Worm (Caenorhabditis elegans) whole organism, L4 larva: ENCODE data around the gene C17C3.1.
A peak's percentile ranks its signal among the peaks of the same experiment; 100 is the strongest.

Source experiments
- D1046.2 ChIP-seq: fragments of 200-800 bp; sonication (Bioruptor generic); IDR thresholded peaks from 2 replicates; pipeline ENCODE4 v1.3.6; 2022; ENCODE audit warnings: missing genetic modification characterization, missing compliant biosample characterization
- F44E2.7 ChIP-seq: fragments of 200-800 bp; sonication (Bioruptor generic); IDR thresholded peaks from 2 replicates; pipeline ENCODE4 v2.1.2; 2022; ENCODE audit warnings: missing genetic modification characterization, missing compliant biosample characterization
- Y105C5A.15 ChIP-seq: fragments of 200-800 bp; sonication (Bioruptor generic); IDR thresholded peaks from 2 replicates; pipeline ENCODE4 v1.3.6; 2022; ENCODE audit warnings: missing genetic modification characterization, missing compliant biosample characterization
- ZK546.5 ChIP-seq, 2 experiments: sonication (generic microtip); optimal IDR thresholded peaks; 2 replicates each; lab custom pipeline; 2017; ENCODE audit warnings: missing biosample characterization in 2 of 2, missing genetic modification characterization in 2 of 2
- aha-1 ChIP-seq: fragments of 150-350 bp; peaks from one replicate; lab custom pipeline; 2014; ENCODE audit warnings: missing biosample characterization, missing genetic modification characterization
- arid-1 ChIP-seq: fragments of 200-800 bp; sonication (Bioruptor generic); conservative IDR thresholded peaks from 2 replicates; pipeline ENCODE4 v1.3.6; 2022; ENCODE audit warnings: missing genetic modification reagents, missing genetic modification characterization, missing compliant biosample characterization
- ceh-20 ChIP-seq: fragments of 200-800 bp; sonication (Bioruptor generic); IDR thresholded peaks from 2 replicates; pipeline ENCODE4 v1.3.6; 2022; ENCODE audit warnings: missing genetic modification reagents, missing genetic modification characterization, missing compliant biosample characterization
- ceh-32 ChIP-seq: sonication (generic microtip); optimal IDR thresholded peaks from 2 replicates; lab custom pipeline; 2016; ENCODE audit warnings: mild to moderate bottlenecking, missing genetic modification characterization, missing compliant biosample characterization; ENCODE audit not compliant: poor library complexity
- ceh-44 ChIP-seq: fragments of 200-800 bp; sonication (Bioruptor generic); IDR thresholded peaks from 2 replicates; pipeline ENCODE4 v1.3.6; 2022; ENCODE audit warnings: missing genetic modification reagents, missing genetic modification characterization, missing compliant biosample characterization
- daf-16 ChIP-seq, 3 experiments: sonication (generic microtip); optimal IDR thresholded peaks; 2 replicates each; lab custom pipeline; 2016 to 2017; ENCODE audit warnings: missing genetic modification characterization in 3 of 3, missing genetic modification reagents in 3 of 3, mild to moderate bottlenecking in 2 of 3, missing compliant biosample characterization in 2 of 3, missing biosample characterization in 1 of 3, moderate library complexity in 1 of 3
- daf-19 ChIP-seq: fragments of 200-800 bp; sonication (Bioruptor generic); conservative IDR thresholded peaks from 2 replicates; pipeline ENCODE4 v1.3.6; 2022; ENCODE audit warnings: missing genetic modification characterization, missing compliant biosample characterization
- dmd-6 ChIP-seq: fragments of 200-800 bp; sonication (Bioruptor generic); IDR thresholded peaks from 2 replicates; pipeline ENCODE4 v1.3.6; 2022; ENCODE audit warnings: missing genetic modification reagents, missing genetic modification characterization, missing compliant biosample characterization
- dpl-1 ChIP-seq: fragments of 150-350 bp; optimal IDR thresholded peaks from 2 replicates; lab custom pipeline; 2014; ENCODE audit warnings: missing biosample characterization, missing genetic modification reagents, missing genetic modification characterization
- fkh-10 ChIP-seq: fragments of 150-350 bp; optimal IDR thresholded peaks from 2 replicates; lab custom pipeline; 2014; ENCODE audit warnings: missing biosample characterization, missing genetic modification reagents, missing genetic modification characterization
- hif-1 ChIP-seq, 2 experiments: sonication (generic microtip); optimal IDR thresholded peaks; 2 replicates each; lab custom pipeline; 2016 to 2017; ENCODE audit warnings: missing compliant biosample characterization in 2 of 2, missing genetic modification characterization in 2 of 2, missing genetic modification reagents in 2 of 2, missing genotype in 2 of 2, mild to moderate bottlenecking in 1 of 2
- hmg-1.1 ChIP-seq: fragments of 200-800 bp; sonication (Bioruptor generic); IDR thresholded peaks from 2 replicates; pipeline ENCODE4 v1.3.6; 2022; ENCODE audit warnings: missing genetic modification reagents, missing genetic modification characterization, missing compliant biosample characterization
- lin-1 ChIP-seq: fragments of 200-800 bp; sonication (Bioruptor generic); IDR thresholded peaks from 2 replicates; pipeline ENCODE4 v1.3.6; 2022; ENCODE audit warnings: missing genetic modification reagents, missing genetic modification characterization, missing compliant biosample characterization
- lin-13 ChIP-seq: fragments of 150-350 bp; optimal IDR thresholded peaks from 2 replicates; lab custom pipeline; 2014; ENCODE audit warnings: missing biosample characterization, missing genetic modification reagents, missing genetic modification characterization
- lin-15B ChIP-seq: fragments of 150-350 bp; sonication (generic microtip); optimal IDR thresholded peaks from 3 replicates; lab custom pipeline; 2014; ENCODE audit warnings: missing biosample characterization, missing genetic modification characterization
- lsy-2 ChIP-seq, 2 experiments: fragments of 150-350 bp in 1 of 2; sonication (generic microtip) in 1 of 2; optimal IDR thresholded peaks; 2 replicates each; lab custom pipeline; 2014 to 2017; ENCODE audit warnings: missing biosample characterization in 2 of 2, missing genetic modification characterization in 2 of 2
- madf-9 ChIP-seq: fragments of 200-800 bp; sonication (Bioruptor generic); conservative IDR thresholded peaks from 2 replicates; pipeline ENCODE4 v1.3.6; 2022; ENCODE audit warnings: missing genetic modification reagents, missing genetic modification characterization, missing compliant biosample characterization
- nhr-10 ChIP-seq: fragments of 150-350 bp; optimal IDR thresholded peaks from 2 replicates; lab custom pipeline; 2014; ENCODE audit warnings: missing biosample characterization, missing genetic modification characterization
- nhr-102 ChIP-seq: sonication (generic microtip); optimal IDR thresholded peaks from 2 replicates; lab custom pipeline; 2016; ENCODE audit warnings: mild to moderate bottlenecking, missing genetic modification characterization, moderate library complexity, missing compliant biosample characterization
- nhr-237 ChIP-seq: sonication (generic microtip); optimal IDR thresholded peaks from 2 replicates; lab custom pipeline; 2017; ENCODE audit warnings: missing biosample characterization, missing genetic modification characterization
- nhr-25 ChIP-seq: sonication (generic microtip); optimal IDR thresholded peaks from 2 replicates; lab custom pipeline; 2017; ENCODE audit warnings: missing genetic modification characterization, mild to moderate bottlenecking, missing compliant biosample characterization, antibody characterized with exemption, moderate library complexity, borderline replicate concordance; ENCODE audit not compliant: insufficient read depth
- nhr-41 ChIP-seq: fragments of 200-800 bp; sonication (Bioruptor generic); IDR thresholded peaks from 2 replicates; pipeline ENCODE4 v1.3.6; 2022; ENCODE audit warnings: missing genetic modification reagents, missing genetic modification characterization, missing compliant biosample characterization
- nhr-42 ChIP-seq: fragments of 200-800 bp; sonication (Bioruptor generic); IDR thresholded peaks from 2 replicates; pipeline ENCODE4 v1.3.6; 2022; ENCODE audit warnings: missing genetic modification characterization, missing compliant biosample characterization
- nhr-48 ChIP-seq: sonication (generic microtip); optimal IDR thresholded peaks from 2 replicates; lab custom pipeline; 2016; ENCODE audit warnings: mild to moderate bottlenecking, missing genetic modification characterization, missing compliant biosample characterization
- nhr-77 ChIP-seq: fragments of 150-350 bp; optimal IDR thresholded peaks from 2 replicates; lab custom pipeline; 2014; ENCODE audit warnings: missing biosample characterization, missing genetic modification characterization
- pqm-1 ChIP-seq: sonication (generic microtip); optimal IDR thresholded peaks from 2 replicates; lab custom pipeline; 2017; ENCODE audit warnings: missing biosample characterization, missing genetic modification characterization
- sdz-12 ChIP-seq: fragments of 200-800 bp; sonication (Bioruptor generic); optimal IDR thresholded peaks from 2 replicates; lab custom pipeline; 2018; ENCODE audit warnings: mild to moderate bottlenecking, missing genetic modification characterization, missing compliant biosample characterization
- set-16 ChIP-seq: fragments of 200-800 bp; sonication (Bioruptor generic); IDR thresholded peaks from 2 replicates; pipeline ENCODE4 v1.3.6; 2022; ENCODE audit warnings: missing genetic modification reagents, missing genetic modification characterization, missing compliant biosample characterization
- snpc-1.2 ChIP-seq: fragments of 200-800 bp; sonication (Bioruptor generic); IDR thresholded peaks from 2 replicates; pipeline ENCODE4 v1.3.6; 2022; ENCODE audit warnings: missing genetic modification reagents, missing genetic modification characterization, missing compliant biosample characterization
- spr-1 ChIP-seq: sonication (generic microtip); optimal IDR thresholded peaks from 2 replicates; lab custom pipeline; 2016; ENCODE audit warnings: mild to moderate bottlenecking, missing genetic modification characterization, missing compliant biosample characterization
- unc-62 ChIP-seq, 3 experiments: fragments of 150-350 bp in 1 of 3; sonication (generic microtip); optimal IDR thresholded peaks in 2 of 3; peaks in 1 of 3; 1 replicate in 1 of 3; 2 replicates in 2 of 3; lab custom pipeline; 2014 to 2017; ENCODE audit warnings: missing biosample characterization in 3 of 3, missing genetic modification characterization in 3 of 3, missing genetic modification reagents in 3 of 3, missing genotype in 1 of 3
- zag-1 ChIP-seq: fragments of 150-350 bp; optimal IDR thresholded peaks from 2 replicates; lab custom pipeline; 2014; ENCODE audit warnings: missing biosample characterization, missing genetic modification characterization
- zfp-2 ChIP-seq: sonication (generic microtip); optimal IDR thresholded peaks from 2 replicates; lab custom pipeline; 2016; ENCODE audit warnings: mild to moderate bottlenecking, missing genetic modification characterization, missing compliant biosample characterization
- zfp-3 ChIP-seq: fragments of 200-800 bp; sonication (Bioruptor generic); conservative IDR thresholded peaks from 2 replicates; pipeline ENCODE4 v1.3.6; 2022; ENCODE audit warnings: missing genetic modification reagents, missing genetic modification characterization, missing compliant biosample characterization
- zip-2 ChIP-seq: fragments of 150-350 bp; optimal IDR thresholded peaks from 2 replicates; lab custom pipeline; 2014; ENCODE audit warnings: missing biosample characterization, missing genetic modification characterization
- ztf-7 ChIP-seq: fragments of 150-350 bp; optimal IDR thresholded peaks from 2 replicates; lab custom pipeline; 2014; ENCODE audit warnings: missing biosample characterization, missing genetic modification characterization

C17C3.1 gene

ce11 chrII:5577060-5577459 lies 6.7 kb downstream of the C17C3.1 start (continued):
- TF ChIP-seq set-16 (GFP tag; lab: Robert Waterston, UW) (no peak), madf-9 (GFP tag; lab: Robert Waterston, UW) (peak; percentile 55; the same call in 1 of the 2 replicates), hmg-1.1 (GFP tag; lab: Robert Waterston, UW) (peak; percentile 80), nhr-41 (no peak), daf-19 (GFP tag; lab: Robert Waterston, UW) (peak; percentile 84), lsy-2 (tag; optimal IDR thresholded peaks at IDR 0.05; lab: Kevin White, UChicago) (no peak), zfp-2 (tag; lab: Kevin White, UChicago) (no peak), zfp-3 (GFP tag; lab: Robert Waterston, UW) (no peak), ZK546.5 (tag; optimal IDR thresholded peaks at IDR 0.05; lab: Kevin White, UChicago) (no peak), snpc-1.2 (no peak), nhr-10 (tag; lab: Kevin White, UChicago) (no peak)

ce11 chrII:5578035-5578434 lies 7.7 kb downstream of the C17C3.1 start, which contains the start of gene T25E4.1:
Gene T25E4.1 (plus strand): TSS chrII:5578335.
- TF ChIP-seq pqm-1 (no peak), nhr-25 (tag; lab: Kevin White, UChicago) (no peak)

- TF ChIP-seq sdz-12 (GFP tag; lab: Kevin White, UChicago) (no peak), ztf-7 (tag; lab: Kevin White, UChicago) (no peak), ceh-44 (GFP tag; lab: Robert Waterston, UW) (no peak), ZK546.5 (tag; optimal IDR thresholded peaks at IDR 0.05; lab: Kevin White, UChicago) (no peak), zag-1 (tag; lab: Kevin White, UChicago) (no peak), set-16 (GFP tag; lab: Robert Waterston, UW) (peak; percentile 83), aha-1 (tag; lab: Kevin White, UChicago) (no peak)
Observed at ce11 chrII:5578714-5579113, 8.3 kb downstream of the C17C3.1 start.

ce11 chrII:5579236-5579635 lies 8.9 kb downstream of the C17C3.1 start:
- TF ChIP-seq fkh-10 (no peak), aha-1 (tag; lab: Kevin White, UChicago) (peak; percentile 76)

- TF ChIP-seq arid-1 (GFP tag; lab: Robert Waterston, UW) (no peak), unc-62 (GFP tag; optimal IDR thresholded peaks at IDR 0.05 in 1 of 2; lab: Kevin White, UChicago) (no peak), unc-62 (tag; optimal IDR thresholded peaks at IDR 0.05; lab: Kevin White, UChicago) (no peak), nhr-237 (tag; lab: Kevin White, UChicago) (no peak), ceh-20 (GFP tag; lab: Robert Waterston, UW) (no peak), D1046.2 (GFP tag; lab: Robert Waterston, UW) (no peak), spr-1 (no peak), nhr-10 (tag; lab: Kevin White, UChicago) (no peak), ceh-32 (tag; lab: Kevin White, UChicago) (no peak), F44E2.7 (GFP tag; lab: Robert Waterston, UW) (no peak), nhr-42 (GFP tag; lab: Robert Waterston, UW) (no peak), zip-2 (tag; lab: Kevin White, UChicago) (no peak), lin-15B (no peak), hif-1 (tag; optimal IDR thresholded peaks at IDR 0.05; lab: Kevin White, UChicago) (no peak), lsy-2 (tag; optimal IDR thresholded peaks at IDR 0.05; lab: Kevin White, UChicago) (no peak)
Observed at ce11 chrII:5582309-5582708, 11.9 kb downstream of the C17C3.1 start, which contains the start of gene T25E4.2. Gene T25E4.2 (minus strand): TSS chrII:5582409.

- TF ChIP-seq nhr-77 (tag; lab: Kevin White, UChicago) (peak; percentile 78), lin-1 (GFP tag; lab: Robert Waterston, UW) (peak; percentile 54), nhr-102 (peak; percentile 16), nhr-25 (tag; lab: Kevin White, UChicago) (no peak), dmd-6 (GFP tag; lab: Robert Waterston, UW) (peak; percentile 93), Y105C5A.15 (GFP tag; lab: Robert Waterston, UW) (no peak), lsy-2 (tag; optimal IDR thresholded peaks at IDR 0.05; lab: Kevin White, UChicago) (no peak), nhr-41 (no peak), madf-9 (GFP tag; lab: Robert Waterston, UW) (no peak), dpl-1 (GFP tag; lab: Kevin White, UChicago) (no peak), nhr-48 (tag; lab: Kevin White, UChicago) (peak; percentile 33), lin-13 (GFP tag; lab: Kevin White, UChicago) (peak; percentile 13), pqm-1 (peak; percentile 99), daf-16 (GFP tag; optimal IDR thresholded peaks at IDR 0.05; lab: Kevin White, UChicago) (no peak), daf-16 (tag; optimal IDR thresholded peaks at IDR 0.05; lab: Kevin White, UChicago) (peak; percentile 98)
Observed at ce11 chrII:5585788-5586187, 15.4 kb downstream of the C17C3.1 start, which contains the start of gene lys-8. Gene lys-8 (plus strand): TSS chrII:5586178.
